Worm (Caenorhabditis elegans): Measurements from ENCODE around the gene mdt-1.2.
"Not testable (repeated sequence)": the region's sequence is repeated elsewhere in the genome, so short reads cannot be mapped to it uniquely, and the experiment has no call there.

DNA sequence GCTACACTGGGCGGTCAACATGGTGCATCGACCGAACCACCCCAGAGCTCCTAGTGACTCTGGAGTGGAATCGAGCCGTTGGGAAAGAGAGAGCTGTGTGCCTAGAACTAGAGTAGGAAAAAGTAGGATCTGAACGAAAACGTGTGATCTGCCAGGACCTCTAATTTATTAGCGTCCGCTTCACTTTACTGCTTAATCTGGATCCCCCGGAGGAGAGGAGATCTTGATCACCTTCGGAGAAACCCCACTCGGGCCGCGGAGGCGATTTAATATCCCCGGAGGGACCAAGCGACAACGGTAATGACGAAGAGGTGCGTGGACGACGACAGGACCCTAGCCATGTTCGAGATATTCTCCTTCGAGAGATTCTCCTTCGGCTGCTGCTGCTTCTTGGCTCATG lies 34.0 kb upstream of the mdt-1.2 start, which contains the start of gene K09E3.2:
- TF ChIP-seq fos-1, zag-1, mbf-1, snpc-4 (tag; optimal IDR thresholded peaks at IDR 0.05): not testable (repeated sequence)

All from whole organism, L2 larva.